Worm (Caenorhabditis elegans) whole organism, L4/young adult: ENCODE results near the gene W06G6.11.
"Not testable (repeated sequence)": the region's sequence is repeated elsewhere in the genome, so short reads cannot be mapped to it uniquely, and the experiment has no call there.

ENCODE experiments used
- dao-5 ChIP-seq: sonication (generic microtip); optimal IDR thresholded peaks from 2 replicates; lab custom pipeline; 2016; ENCODE audit warnings: missing genotype, missing genetic modification characterization, moderate library complexity, missing compliant biosample characterization
- him-1 ChIP-seq: sonication (generic microtip); optimal IDR thresholded peaks from 2 replicates; lab custom pipeline; 2016; ENCODE audit warnings: missing genotype, missing genetic modification reagents, missing genetic modification characterization, missing compliant biosample characterization

DNA sequence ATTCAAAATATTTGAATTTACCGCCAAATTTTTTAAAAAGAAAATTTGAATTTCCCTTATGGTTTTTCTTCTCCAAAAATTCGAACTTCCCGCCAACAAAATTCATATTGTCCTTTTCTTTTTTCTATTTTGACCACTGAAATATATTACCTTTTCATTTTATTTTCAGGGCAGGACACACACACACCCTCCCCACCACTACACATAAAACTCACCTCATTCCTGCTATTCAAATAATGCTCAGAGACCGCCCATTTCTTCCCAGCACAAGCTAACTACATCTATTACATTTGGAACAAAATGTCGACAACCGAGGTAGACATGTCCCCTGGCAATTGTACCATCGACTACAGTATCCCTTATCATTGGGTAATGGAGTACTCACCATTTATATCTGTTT, 5.1 kb upstream of the W06G6.11 start, which contains the start of gene W06G6.15:
- TF ChIP-seq him-1, dao-5 (tag; lab: Kevin White, UChicago): not testable (repeated sequence)
